Worm (Caenorhabditis elegans) whole organism, L2 larva: ENCODE measurements around the gene D1044.4.

ENCODE experiments used
- F13H6.1 ChIP-seq: sonication (generic microtip); optimal IDR thresholded peaks from 2 replicates; lab custom pipeline; 2016; ENCODE audit warnings: missing genetic modification characterization, missing compliant biosample characterization
- aly-2 ChIP-seq: fragments of 150-350 bp; optimal IDR thresholded peaks from 2 replicates; lab custom pipeline; 2014; ENCODE audit warnings: missing biosample characterization, missing genetic modification characterization
- crh-2 ChIP-seq: sonication (generic microtip); optimal IDR thresholded peaks from 2 replicates; lab custom pipeline; 2017; ENCODE audit warnings: missing biosample characterization, missing genetic modification characterization
- mdl-1 ChIP-seq, 2 experiments: fragments of 150-350 bp in 1 of 2; sonication (generic microtip) in 1 of 2; optimal IDR thresholded peaks; 2 replicates each; lab custom pipeline; 2017; ENCODE audit warnings: missing biosample characterization in 2 of 2, missing genetic modification characterization in 2 of 2
- zag-1 ChIP-seq: fragments of 150-350 bp; optimal IDR thresholded peaks from 2 replicates; lab custom pipeline; 2014; ENCODE audit warnings: missing biosample characterization, missing genetic modification characterization
- ztf-4 ChIP-seq: fragments of 150-350 bp; optimal IDR thresholded peaks from 2 replicates; lab custom pipeline; 2014; ENCODE audit warnings: missing biosample characterization, missing genetic modification characterization

ce11 chrIII:5504725-5505473 lies 16.9 kb downstream of the D1044.4 start:
- TF ChIP-seq ztf-4: no peak
- TF ChIP-seq aly-2 (tag; lab: Kevin White, UChicago): no peak
- no peak for TF ChIP-seq mdl-1 (tag; optimal IDR thresholded peaks at IDR 0.05; lab: Kevin White, UChicago)
- TF ChIP-seq crh-2 (tag; lab: Kevin White, UChicago): no peak
- TF ChIP-seq F13H6.1 (tag; lab: Kevin White, UChicago): no peak
- no peak for TF ChIP-seq zag-1
